Worm (Caenorhabditis elegans) whole organism, late embryonic: ENCODE data around the gene Y5H2B.3.

Source experiments
- ama-1 ChIP-seq: fragments of 150-350 bp; optimal IDR thresholded peaks from 2 replicates; lab custom pipeline; 2014
- ceh-19 ChIP-seq: fragments of 200-800 bp; sonication (Bioruptor generic); optimal IDR thresholded peaks from 2 replicates; lab custom pipeline; 2018; ENCODE audit warnings: mild to moderate bottlenecking, missing genetic modification characterization, missing compliant biosample characterization
- ceh-9 ChIP-seq: sonication (generic microtip); optimal IDR thresholded peaks from 2 replicates; lab custom pipeline; 2016; ENCODE audit warnings: mild to moderate bottlenecking, missing genetic modification characterization, inconsistent platforms, missing compliant biosample characterization
- dmd-4 ChIP-seq: sonication (generic microtip); optimal IDR thresholded peaks from 2 replicates; lab custom pipeline; 2016; ENCODE audit warnings: borderline replicate concordance, missing genetic modification characterization, missing compliant biosample characterization
- elt-2 ChIP-seq: sonication (generic microtip); optimal IDR thresholded peaks from 2 replicates; lab custom pipeline; 2016; ENCODE audit warnings: missing genetic modification reagents, missing genetic modification characterization, missing compliant biosample characterization
- fkh-10 ChIP-seq: fragments of 150-350 bp; optimal IDR thresholded peaks from 2 replicates; lab custom pipeline; 2014; ENCODE audit warnings: missing biosample characterization, missing genetic modification reagents, missing genetic modification characterization
- gmeb-2 ChIP-seq: sonication (generic microtip); optimal IDR thresholded peaks from 2 replicates; lab custom pipeline; 2016; ENCODE audit warnings: missing genetic modification characterization, inconsistent platforms, missing compliant biosample characterization
- nfya-1 ChIP-seq: sonication (generic microtip); optimal IDR thresholded peaks from 2 replicates; lab custom pipeline; 2017; ENCODE audit warnings: missing genetic modification characterization, mild to moderate bottlenecking, missing compliant biosample characterization, antibody characterized with exemption, moderate library complexity
- nhr-11 ChIP-seq: fragments of 150-350 bp; optimal IDR thresholded peaks from 2 replicates; lab custom pipeline; 2014; ENCODE audit warnings: missing biosample characterization, missing genetic modification characterization
- pqm-1 ChIP-seq: sonication (generic microtip); optimal IDR thresholded peaks from 2 replicates; lab custom pipeline; 2016; ENCODE audit warnings: missing genetic modification characterization, missing compliant biosample characterization
- rnt-1 ChIP-seq: sonication (generic microtip); optimal IDR thresholded peaks from 2 replicates; lab custom pipeline; 2016; ENCODE audit warnings: missing genetic modification characterization, missing compliant biosample characterization
- tbx-2 ChIP-seq: sonication (generic microtip); optimal IDR thresholded peaks from 2 replicates; lab custom pipeline; 2016; ENCODE audit warnings: missing genetic modification characterization, missing compliant biosample characterization

DNA sequence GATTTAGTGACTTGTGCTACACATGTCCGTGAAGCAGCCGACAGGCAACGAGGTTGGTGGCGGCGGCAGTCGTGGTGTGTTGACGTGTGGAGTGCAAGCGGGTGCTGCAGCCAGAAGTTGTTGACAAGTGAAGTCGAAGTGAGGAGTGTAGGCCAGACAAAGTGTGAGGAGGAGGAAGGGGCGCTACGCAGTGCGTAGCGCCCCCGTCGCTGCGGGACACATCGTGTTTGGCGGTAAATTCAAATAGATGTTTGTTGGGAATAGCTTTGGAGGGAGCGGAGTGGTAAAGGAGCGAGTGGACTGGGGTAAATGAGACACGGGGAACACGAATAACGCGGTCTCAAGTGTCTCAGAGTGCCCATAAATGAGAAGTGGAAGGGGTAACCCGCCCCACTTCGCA is 2.6 kb upstream of the Y5H2B.3 start:
- TF ChIP-seq pqm-1, result no peak
- no peak for TF ChIP-seq rnt-1 (tag; lab: Kevin White, UChicago)
- TF ChIP-seq ceh-9, result no peak
- no peak for TF ChIP-seq ceh-19
- no peak for TF ChIP-seq nhr-11 (tag; lab: Kevin White, UChicago)
- TF ChIP-seq gmeb-2, result no peak
- TF ChIP-seq elt-2 (tag; lab: Kevin White, UChicago), result no peak
- TF ChIP-seq nfya-1 (tag; lab: Kevin White, UChicago), result no peak
- TF ChIP-seq tbx-2 (tag; lab: Kevin White, UChicago), result no peak
- TF ChIP-seq ama-1, result no peak
- no peak for TF ChIP-seq fkh-10 (GFP tag; lab: Kevin White, UChicago)
- no peak for TF ChIP-seq dmd-4 (tag; lab: Kevin White, UChicago)
